Worm (Caenorhabditis elegans) whole organism, L1 larva: ENCODE measurements around the gene W03G11.2.
A peak's percentile ranks its signal among the peaks of the same experiment; 100 is the strongest.

Source experiments
- F16B12.6 ChIP-seq: fragments of 150-350 bp; optimal IDR thresholded peaks from 2 replicates; lab custom pipeline; 2014; ENCODE audit warnings: missing biosample characterization, missing genetic modification characterization
- blmp-1 ChIP-seq: fragments of 150-350 bp; optimal IDR thresholded peaks from 2 replicates; lab custom pipeline; 2014; ENCODE audit warnings: missing biosample characterization, missing genetic modification characterization
- ceh-82 ChIP-seq, 3 experiments: fragments of 150-350 bp in 1 of 3; sonication (generic microtip) in 2 of 3; optimal IDR thresholded peaks; 2 replicates each; lab custom pipeline; 2014 to 2017; ENCODE audit warnings: missing biosample characterization in 3 of 3, missing genetic modification characterization in 3 of 3
- dsc-1 ChIP-seq: sonication (generic microtip); optimal IDR thresholded peaks from 2 replicates; lab custom pipeline; 2016; ENCODE audit warnings: mild to moderate bottlenecking, missing genetic modification characterization, missing compliant biosample characterization
- efl-1 ChIP-seq, 4 experiments: fragments of 150-350 bp; optimal IDR thresholded peaks in 3 of 4; peaks in 1 of 4; 1 replicate in 1 of 4; 2 replicates in 3 of 4; lab custom pipeline; 2014; ENCODE audit warnings: missing biosample characterization in 2 of 4, missing genetic modification characterization in 2 of 4, missing genetic modification reagents in 2 of 4
- efl-3 ChIP-seq: fragments of 200-800 bp; sonication (Bioruptor generic); optimal IDR thresholded peaks from 2 replicates; lab custom pipeline; 2018; ENCODE audit warnings: mild to moderate bottlenecking, missing genetic modification characterization, missing compliant biosample characterization
- elt-2 ChIP-seq: sonication (generic microtip); optimal IDR thresholded peaks from 2 replicates; lab custom pipeline; 2016; ENCODE audit warnings: missing genetic modification characterization, mild to moderate bottlenecking, inconsistent platforms, missing compliant biosample characterization, missing genetic modification reagents
- elt-3 ChIP-seq, 6 experiments: fragments of 150-350 bp in 1 of 6; sonication (generic microtip); optimal IDR thresholded peaks; 2 replicates each; lab custom pipeline; 2017 to 2018; ENCODE audit warnings: missing biosample characterization in 6 of 6, missing genetic modification characterization in 6 of 6, inconsistent platforms in 1 of 6
- fkh-4 ChIP-seq: sonication (generic microtip); optimal IDR thresholded peaks from 2 replicates; lab custom pipeline; 2016; ENCODE audit warnings: missing compliant biosample characterization, missing genetic modification characterization, borderline replicate concordance
- fkh-8 ChIP-seq: sonication (generic microtip); optimal IDR thresholded peaks from 2 replicates; lab custom pipeline; 2016; ENCODE audit warnings: mild to moderate bottlenecking, missing genetic modification characterization, missing compliant biosample characterization
- grh-1 ChIP-seq: fragments of 200-800 bp; sonication (Bioruptor generic); IDR thresholded peaks from 2 replicates; pipeline ENCODE4 v1.3.6; 2022; ENCODE audit warnings: missing genetic modification reagents, missing genetic modification characterization, missing compliant biosample characterization
- isw-1 ChIP-seq: fragments of 200-800 bp; sonication (Bioruptor generic); IDR thresholded peaks from 2 replicates; pipeline ENCODE4 v1.3.6; 2022; ENCODE audit warnings: missing genetic modification characterization, missing compliant biosample characterization
- lin-13 ChIP-seq: fragments of 150-350 bp; optimal IDR thresholded peaks from 2 replicates; lab custom pipeline; 2014; ENCODE audit warnings: missing biosample characterization, missing genetic modification reagents, missing genetic modification characterization
- lin-14 ChIP-seq: fragments of 200-800 bp; sonication (Bioruptor generic); optimal IDR thresholded peaks from 2 replicates; lab custom pipeline; 2018; ENCODE audit warnings: mild to moderate bottlenecking, missing genetic modification characterization, moderate library complexity, missing compliant biosample characterization
- lin-35 ChIP-seq, 2 experiments: fragments of 150-350 bp; optimal IDR thresholded peaks; 2 replicates each; lab custom pipeline; 2014; ENCODE audit warnings: missing biosample characterization in 2 of 2, missing genetic modification characterization in 2 of 2, missing genetic modification reagents in 2 of 2
- lin-39 ChIP-seq: fragments of 150-350 bp; optimal IDR thresholded peaks from 2 replicates; lab custom pipeline; 2014; ENCODE audit warnings: missing biosample characterization, missing genetic modification reagents, missing genetic modification characterization
- nhr-11 ChIP-seq: fragments of 150-350 bp; optimal IDR thresholded peaks from 2 replicates; lab custom pipeline; 2014; ENCODE audit warnings: missing biosample characterization, missing genetic modification characterization
- nhr-237 ChIP-seq: fragments of 150-350 bp; optimal IDR thresholded peaks from 2 replicates; lab custom pipeline; 2014; ENCODE audit warnings: missing biosample characterization, missing genetic modification characterization
- nhr-47 ChIP-seq: sonication (generic microtip); optimal IDR thresholded peaks from 2 replicates; lab custom pipeline; 2016; ENCODE audit warnings: mild to moderate bottlenecking, missing genetic modification characterization, moderate library complexity, missing compliant biosample characterization
- nhr-71 ChIP-seq: sonication (generic microtip); optimal IDR thresholded peaks from 2 replicates; lab custom pipeline; 2016; ENCODE audit warnings: mild to moderate bottlenecking, missing genetic modification characterization, moderate library complexity, missing compliant biosample characterization
- nhr-77 ChIP-seq: fragments of 150-350 bp; optimal IDR thresholded peaks from 2 replicates; lab custom pipeline; 2014; ENCODE audit warnings: missing biosample characterization, missing genetic modification characterization
- snu-23 ChIP-seq: sonication (generic microtip); optimal IDR thresholded peaks from 2 replicates; lab custom pipeline; 2016; ENCODE audit warnings: missing genetic modification characterization, missing compliant biosample characterization
- sptf-1 ChIP-seq: fragments of 150-350 bp; optimal IDR thresholded peaks from 2 replicates; lab custom pipeline; 2014; ENCODE audit warnings: missing biosample characterization, missing genetic modification characterization
- tbx-2 ChIP-seq: sonication (generic microtip); optimal IDR thresholded peaks from 2 replicates; lab custom pipeline; 2016; ENCODE audit warnings: missing genetic modification characterization, missing compliant biosample characterization
- unc-62 ChIP-seq: fragments of 150-350 bp; optimal IDR thresholded peaks from 2 replicates; lab custom pipeline; 2014; ENCODE audit warnings: missing biosample characterization, missing genetic modification reagents, missing genetic modification characterization
- xbp-1 ChIP-seq: sonication (generic microtip); optimal IDR thresholded peaks from 2 replicates; lab custom pipeline; 2016; ENCODE audit warnings: missing genetic modification characterization, missing compliant biosample characterization
- zip-4 ChIP-seq: fragments of 200-800 bp; sonication (Bioruptor generic); optimal IDR thresholded peaks from 2 replicates; lab custom pipeline; 2018; ENCODE audit warnings: mild to moderate bottlenecking, missing genetic modification characterization, moderate library complexity, missing compliant biosample characterization
- ztf-11 ChIP-seq, 2 experiments: sonication (generic microtip); optimal IDR thresholded peaks; 2 replicates each; lab custom pipeline; 2016 to 2017; ENCODE audit warnings: missing genetic modification characterization in 2 of 2, missing biosample characterization in 1 of 2, missing compliant biosample characterization in 1 of 2

The W03G11.2 gene

ce11 chrX:12108517-12109216, at the start of gene W03G11.2, which contains the start of gene lgc-13:
Gene W03G11.2, minus strand, starts transcription at chrX:12108617.
Gene lgc-13, plus strand, starts transcription at chrX:12109166.
- TF ChIP-seq lin-35 (GFP tag; optimal IDR thresholded peaks at IDR 0.05; lab: Kevin White, UChicago) (no peak), unc-62 (GFP tag; lab: Kevin White, UChicago) (no peak)

ce11 chrX:12154055-12154898, 45.9 kb upstream of the W03G11.2 start, which contains the start of gene mfsd-11:
Gene mfsd-11, minus strand, starts transcription at chrX:12154105.
- no peak for TF ChIP-seq lin-39 (tag; lab: Kevin White, UChicago)
- TF ChIP-seq elt-2 = peak; percentile 26

- TF ChIP-seq fkh-8 (tag; lab: Kevin White, UChicago) (peak; percentile 91), nhr-71 (tag; lab: Kevin White, UChicago) (peak; percentile 29), lin-14 (GFP tag; lab: Kevin White, UChicago) (peak; percentile 52), dsc-1 (tag; lab: Kevin White, UChicago) (peak; percentile 8), ztf-11 (tag; optimal IDR thresholded peaks at IDR 0.05; lab: Kevin White, UChicago) (no peak), fkh-4 (tag; lab: Kevin White, UChicago) (no peak), lin-35 (GFP tag; optimal IDR thresholded peaks at IDR 0.05; lab: Kevin White, UChicago) (no peak), nhr-47 (tag; lab: Kevin White, UChicago) (peak; percentile 32), efl-3 (no peak)
These were observed 41.3 kb upstream of the W03G11.2 start, which contains the start of gene znf-474 for ce11 chrX:12149638-12150137. Gene znf-474, plus strand, starts transcription at chrX:12149924.

- TF ChIP-seq efl-1 (optimal IDR thresholded peaks at IDR 0.05; lab: Kevin White, UChicago) = no peak
- peak in 1 of 2 experiments; percentile 73 for TF ChIP-seq efl-1 (GFP tag; optimal IDR thresholded peaks at IDR 0.05 in 1 of 2; lab: Kevin White, UChicago)
- peak; percentile 60 for TF ChIP-seq elt-2
- TF ChIP-seq isw-1 (GFP tag; lab: Robert Waterston, UW) = no peak
- TF ChIP-seq nhr-11 (tag; lab: Kevin White, UChicago) = no peak
- no peak for TF ChIP-seq zip-4 (GFP tag; lab: Kevin White, UChicago)
- TF ChIP-seq snu-23 (GFP tag; lab: Kevin White, UChicago) = no peak
- no peak for TF ChIP-seq tbx-2 (tag; lab: Kevin White, UChicago)
- no peak for TF ChIP-seq xbp-1 (tag; lab: Kevin White, UChicago)
- peak in 1 of 2 experiments; percentile 6 for TF ChIP-seq lin-35 (GFP tag; optimal IDR thresholded peaks at IDR 0.05; lab: Kevin White, UChicago)
- no peak for TF ChIP-seq nhr-77 (tag; lab: Kevin White, UChicago)
- TF ChIP-seq F16B12.6 (tag; lab: Kevin White, UChicago) = no peak
- TF ChIP-seq elt-3 (tag; optimal IDR thresholded peaks at IDR 0.05; lab: Kevin White, UChicago) = peak in 1 of 6 experiments; percentile 43
These were observed 38.2 kb upstream of the W03G11.2 start, which contains the start of gene pycr-1 for ce11 chrX:12146453-12147085. Gene pycr-1, plus strand, starts transcription at chrX:12146832.

ce11 chrX:12145919-12146318, 37.5 kb upstream of the W03G11.2 start:
- TF ChIP-seq blmp-1 (tag; lab: Kevin White, UChicago) = peak; percentile 8
- TF ChIP-seq nhr-237 (tag; lab: Kevin White, UChicago) = no peak

ce11 chrX:12143693-12144092, 35.3 kb upstream of the W03G11.2 start, which contains the start of gene M153.5:
Gene M153.5, plus strand, starts transcription at chrX:12143993.
- TF ChIP-seq grh-1 (no peak), lin-13 (GFP tag; lab: Kevin White, UChicago) (no peak), sptf-1 (tag; lab: Kevin White, UChicago) (no peak), ceh-82 (tag; optimal IDR thresholded peaks at IDR 0.05; lab: Kevin White, UChicago) (no peak), nhr-47 (tag; lab: Kevin White, UChicago) (no peak)
